Worm (Caenorhabditis elegans): Measurements from ENCODE around the gene srlf-18.

DNA sequence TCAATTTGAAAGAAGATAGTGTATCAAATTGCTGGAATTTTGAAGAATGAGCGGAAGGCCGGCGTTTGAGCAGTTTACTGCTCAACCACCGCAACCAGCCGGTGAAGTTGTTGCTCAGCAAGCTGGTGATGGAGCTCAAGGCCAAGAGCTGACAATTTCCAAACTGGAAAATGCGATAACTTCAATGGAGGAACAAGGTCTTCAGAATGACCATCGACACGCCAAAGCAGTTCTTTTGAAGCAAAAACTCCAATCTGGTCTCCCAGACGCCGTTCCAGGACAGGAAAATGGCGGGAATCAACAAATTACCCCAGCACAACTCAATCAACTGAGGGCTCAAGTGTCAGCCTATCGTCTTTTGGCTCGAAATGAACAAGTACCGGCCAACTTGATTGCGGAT is 24.7 kb upstream of the srlf-18 start:
- TF ChIP-seq dao-5 (tag; optimal IDR thresholded peaks at IDR 0.05) (no peak), W03F9.2 (tag; optimal IDR thresholded peaks at IDR 0.05) (no peak)

Measured in whole organism, L4/young adult.